Worm (Caenorhabditis elegans): ENCODE results near the gene F26C11.1.

- TF ChIP-seq nhr-25 (tag; optimal IDR thresholded peaks at IDR 0.05): peak; percentile 76
- TF ChIP-seq fos-1 (tag; optimal IDR thresholded peaks at IDR 0.05): no peak
- TF ChIP-seq ceh-9 (tag; optimal IDR thresholded peaks at IDR 0.05): no peak
- TF ChIP-seq nhr-28 (tag; optimal IDR thresholded peaks at IDR 0.05): no peak
- TF ChIP-seq lin-15B (tag; optimal IDR thresholded peaks at IDR 0.05): peak; percentile 94
These were observed 45.9 kb downstream of the F26C11.1 start, which contains the start of gene ufd-3 for ce11 chrII:9940430-9940829.

Measured in whole organism, L3 larva.